Worm (Caenorhabditis elegans) whole organism, L3 larva: ENCODE results near the gene irld-51.

Experiments used
- R02D3.7 ChIP-seq: fragments of 150-350 bp; optimal IDR thresholded peaks from 2 replicates; lab custom pipeline; 2014; ENCODE audit warnings: missing biosample characterization, missing genetic modification characterization
- ZK546.5 ChIP-seq: sonication (generic microtip); optimal IDR thresholded peaks from 2 replicates; lab custom pipeline; 2017; ENCODE audit warnings: missing biosample characterization, missing genetic modification characterization
- aly-2 ChIP-seq: fragments of 150-350 bp; optimal IDR thresholded peaks from 2 replicates; lab custom pipeline; 2014; ENCODE audit warnings: missing biosample characterization, missing genetic modification characterization
- ama-1 ChIP-seq: fragments of 150-350 bp; optimal IDR thresholded peaks from 2 replicates; lab custom pipeline; 2018
- ceh-16 ChIP-seq: sonication (generic microtip); optimal IDR thresholded peaks from 2 replicates; lab custom pipeline; 2017; ENCODE audit warnings: missing biosample characterization, missing genetic modification characterization
- ceh-28 ChIP-seq: fragments of 150-350 bp; optimal IDR thresholded peaks from 2 replicates; lab custom pipeline; 2014; ENCODE audit warnings: missing biosample characterization, missing genetic modification reagents, missing genetic modification characterization
- ceh-82 ChIP-seq: fragments of 150-350 bp; optimal IDR thresholded peaks from 2 replicates; lab custom pipeline; 2014; ENCODE audit warnings: missing biosample characterization, missing genetic modification characterization
- ceh-9 ChIP-seq: sonication (generic microtip); optimal IDR thresholded peaks from 2 replicates; lab custom pipeline; 2018; ENCODE audit warnings: missing biosample characterization, missing genetic modification characterization
- daf-12 ChIP-seq: fragments of 150-350 bp; optimal IDR thresholded peaks from 2 replicates; lab custom pipeline; 2014; ENCODE audit warnings: missing biosample characterization, missing genetic modification reagents, missing genetic modification characterization
- elt-2 ChIP-seq: sonication (generic microtip); optimal IDR thresholded peaks from 2 replicates; lab custom pipeline; 2016; ENCODE audit warnings: missing genetic modification reagents, mild to moderate bottlenecking, missing genetic modification characterization, missing compliant biosample characterization
- elt-3 ChIP-seq, 3 experiments: fragments of 150-350 bp in 1 of 3; sonication (generic microtip) in 2 of 3; optimal IDR thresholded peaks; 2 replicates in 2 of 3; 4 replicates in 1 of 3; lab custom pipeline; 2014 to 2017; ENCODE audit warnings: missing biosample characterization in 3 of 3, missing genetic modification characterization in 3 of 3
- eor-1 ChIP-seq, 2 experiments: fragments of 150-350 bp; optimal IDR thresholded peaks; 2 replicates each; lab custom pipeline; 2014 to 2018; ENCODE audit warnings: missing biosample characterization in 2 of 2, missing genetic modification characterization in 2 of 2
- fkh-2 ChIP-seq: fragments of 150-350 bp; optimal IDR thresholded peaks from 2 replicates; lab custom pipeline; 2014; ENCODE audit warnings: missing biosample characterization, missing genetic modification reagents, missing genetic modification characterization
- fos-1 ChIP-seq: fragments of 150-350 bp; optimal IDR thresholded peaks from 2 replicates; lab custom pipeline; 2014; ENCODE audit warnings: missing biosample characterization, missing genetic modification characterization
- hmg-11 ChIP-seq: sonication (generic microtip); optimal IDR thresholded peaks from 2 replicates; lab custom pipeline; 2016; ENCODE audit warnings: missing genetic modification characterization, missing compliant biosample characterization
- jun-1 ChIP-seq: fragments of 150-350 bp; optimal IDR thresholded peaks from 2 replicates; lab custom pipeline; 2014; ENCODE audit warnings: missing biosample characterization, missing genetic modification reagents, missing genetic modification characterization
- lin-15B ChIP-seq: fragments of 150-350 bp; optimal IDR thresholded peaks from 2 replicates; lab custom pipeline; 2014; ENCODE audit warnings: missing biosample characterization, missing genetic modification characterization
- lin-39 ChIP-seq: fragments of 150-350 bp; optimal IDR thresholded peaks from 2 replicates; lab custom pipeline; 2018; ENCODE audit warnings: missing biosample characterization, missing genetic modification reagents, missing genetic modification characterization
- lsy-12 ChIP-seq: sonication (generic microtip); optimal IDR thresholded peaks from 2 replicates; lab custom pipeline; 2016; ENCODE audit warnings: mild to moderate bottlenecking, missing genetic modification characterization, missing compliant biosample characterization
- mdl-1 ChIP-seq: fragments of 150-350 bp; optimal IDR thresholded peaks from 2 replicates; lab custom pipeline; 2014; ENCODE audit warnings: missing biosample characterization, missing genetic modification characterization
- mml-1 ChIP-seq: fragments of 150-350 bp; sonication (generic microtip); optimal IDR thresholded peaks from 3 replicates; lab custom pipeline; 2014; ENCODE audit warnings: missing biosample characterization, missing genetic modification characterization
- nfya-1 ChIP-seq: sonication (generic microtip); optimal IDR thresholded peaks from 2 replicates; lab custom pipeline; 2017; ENCODE audit warnings: missing genetic modification characterization, mild to moderate bottlenecking, missing compliant biosample characterization, antibody characterized with exemption, moderate library complexity; ENCODE audit not compliant: insufficient read depth
- nhr-11 ChIP-seq: fragments of 150-350 bp; optimal IDR thresholded peaks from 2 replicates; lab custom pipeline; 2014; ENCODE audit warnings: missing biosample characterization, missing genetic modification characterization
- nhr-12 ChIP-seq: fragments of 150-350 bp; optimal IDR thresholded peaks from 2 replicates; lab custom pipeline; 2014; ENCODE audit warnings: missing biosample characterization, missing genetic modification characterization
- nhr-25 ChIP-seq: sonication (generic microtip); optimal IDR thresholded peaks from 2 replicates; lab custom pipeline; 2017; ENCODE audit warnings: missing biosample characterization, missing genetic modification characterization
- nhr-28 ChIP-seq: fragments of 150-350 bp; optimal IDR thresholded peaks from 2 replicates; lab custom pipeline; 2014; ENCODE audit warnings: missing biosample characterization, missing genetic modification characterization
- nhr-67 ChIP-seq: fragments of 150-350 bp; optimal IDR thresholded peaks from 2 replicates; lab custom pipeline; 2014; ENCODE audit warnings: missing biosample characterization, missing genetic modification characterization
- nhr-77 ChIP-seq: fragments of 150-350 bp; optimal IDR thresholded peaks from 2 replicates; lab custom pipeline; 2014; ENCODE audit warnings: missing biosample characterization, missing genetic modification characterization
- pha-4 ChIP-seq: fragments of 150-350 bp; optimal IDR thresholded peaks from 2 replicates; lab custom pipeline; 2014; ENCODE audit warnings: missing biosample characterization, missing genetic modification reagents, missing genetic modification characterization
- sea-2 ChIP-seq: fragments of 150-350 bp; sonication (generic microtip); optimal IDR thresholded peaks from 4 replicates; lab custom pipeline; 2014; ENCODE audit warnings: missing biosample characterization, missing genetic modification reagents, missing genetic modification characterization
- skn-1 ChIP-seq: fragments of 150-350 bp; optimal IDR thresholded peaks from 2 replicates; lab custom pipeline; 2014; ENCODE audit warnings: missing biosample characterization, missing genetic modification characterization
- tbx-2 ChIP-seq: sonication (generic microtip); optimal IDR thresholded peaks from 2 replicates; lab custom pipeline; 2016; ENCODE audit warnings: mild to moderate bottlenecking, missing genetic modification characterization, missing compliant biosample characterization
- unc-39 ChIP-seq: sonication (generic microtip); optimal IDR thresholded peaks from 4 replicates; lab custom pipeline; 2017; ENCODE audit warnings: missing biosample characterization, missing genetic modification characterization
- unc-62 ChIP-seq: fragments of 150-350 bp; sonication (generic microtip); optimal IDR thresholded peaks from 4 replicates; lab custom pipeline; 2014; ENCODE audit warnings: missing biosample characterization, missing genetic modification reagents, missing genetic modification characterization
- ztf-11 ChIP-seq: fragments of 150-350 bp; optimal IDR thresholded peaks from 2 replicates; lab custom pipeline; 2014; ENCODE audit warnings: missing biosample characterization, missing genetic modification characterization

The irld-51 gene

DNA sequence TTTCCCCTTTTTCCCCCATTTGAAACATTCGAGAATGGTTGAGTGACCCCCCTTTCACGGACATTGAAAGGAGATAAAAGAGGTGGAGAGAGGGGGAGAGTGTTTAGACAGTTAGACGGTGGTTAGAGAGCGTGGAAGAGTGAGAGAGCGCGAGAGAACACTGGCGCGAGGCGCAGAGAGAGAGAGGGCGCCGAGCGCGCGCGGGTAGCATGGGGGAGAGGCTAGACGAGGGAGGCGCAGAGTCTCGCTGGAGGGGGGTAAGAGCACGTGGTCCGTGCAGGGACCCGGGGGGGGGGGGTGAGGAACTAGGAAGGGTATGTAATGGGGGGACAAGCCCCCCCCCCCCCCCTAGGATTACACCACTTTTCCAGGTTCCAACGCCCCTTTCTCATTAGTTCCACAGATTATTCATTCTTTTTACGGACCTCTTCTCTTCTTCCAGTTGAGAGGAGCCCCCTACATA, 21.4 kb upstream of the irld-51 start (continued):
- TF ChIP-seq unc-39 (no peak), ceh-28 (tag; lab: Kevin White, UChicago) (peak; percentile 90), sea-2 (GFP tag; lab: Kevin White, UChicago) (peak; percentile 7), ceh-16 (tag; lab: Kevin White, UChicago) (no peak), ztf-11 (no peak), eor-1 (tag; optimal IDR thresholded peaks at IDR 0.05; lab: Kevin White, UChicago) (peak in 1 of 2 experiments; percentile 83), nhr-25 (tag; lab: Kevin White, UChicago) (peak; percentile 97), elt-2 (tag; lab: Kevin White, UChicago) (peak; percentile 87), tbx-2 (tag; lab: Kevin White, UChicago) (peak; percentile 82), nhr-77 (tag; lab: Kevin White, UChicago) (no peak), ama-1 (lab: Kevin White, UChicago) (peak; percentile 82), aly-2 (tag; lab: Kevin White, UChicago) (no peak), ceh-82 (tag; lab: Kevin White, UChicago) (peak; percentile 87), ZK546.5 (tag; lab: Kevin White, UChicago) (no peak), nhr-11 (tag; lab: Kevin White, UChicago) (peak; percentile 81), mdl-1 (tag; lab: Kevin White, UChicago) (peak; percentile 98)
- TF ChIP-seq, all 47 proteins: peak for 32

- TF ChIP-seq pha-4 (tag; lab: Kevin White, UChicago) (peak; percentile 95), nhr-28 (tag; lab: Kevin White, UChicago) (no peak), lsy-12 (tag; lab: Kevin White, UChicago) (no peak), nfya-1 (tag; lab: Kevin White, UChicago) (peak; percentile 10), lin-15B (tag; lab: Kevin White, UChicago) (no peak), ZK546.5 (tag; lab: Kevin White, UChicago) (no peak)
- TF ChIP-seq, all 47 proteins: peak for 2
Observed at ce11 chrII:2967064-2967463, 14.5 kb upstream of the irld-51 start.

ce11 chrII:2966350-2966749, 13.8 kb upstream of the irld-51 start:
- TF ChIP-seq hmg-11 (tag; lab: Kevin White, UChicago) (no peak), nhr-11 (tag; lab: Kevin White, UChicago) (no peak), jun-1 (tag; lab: Kevin White, UChicago) (no peak), fos-1 (no peak), nfya-1 (tag; lab: Kevin White, UChicago) (no peak), nhr-12 (tag; lab: Kevin White, UChicago) (no peak), R02D3.7 (tag; lab: Kevin White, UChicago) (no peak), skn-1 (tag; lab: Kevin White, UChicago) (no peak), ceh-9 (tag; lab: Kevin White, UChicago) (no peak), fkh-2 (no peak), lin-39 (tag; lab: Kevin White, UChicago) (no peak)

ce11 chrII:2965215-2965998, 12.9 kb upstream of the irld-51 start:
- no peak for TF ChIP-seq nhr-67 (tag; lab: Kevin White, UChicago)
- no peak for TF ChIP-seq tbx-2 (tag; lab: Kevin White, UChicago)
- no peak for TF ChIP-seq lin-15B (tag; lab: Kevin White, UChicago)
- no peak for TF ChIP-seq unc-62 (GFP tag; lab: Kevin White, UChicago)
- no peak for TF ChIP-seq ama-1 (lab: Kevin White, UChicago)
- TF ChIP-seq eor-1 (tag; optimal IDR thresholded peaks at IDR 0.05; lab: Kevin White, UChicago): no peak
- no peak for TF ChIP-seq mdl-1 (tag; lab: Kevin White, UChicago)
- TF ChIP-seq mml-1 (tag; lab: Kevin White, UChicago): no peak
- TF ChIP-seq lin-39 (tag; lab: Kevin White, UChicago): no peak
- TF ChIP-seq, all 47 proteins: peak for 0

DNA sequence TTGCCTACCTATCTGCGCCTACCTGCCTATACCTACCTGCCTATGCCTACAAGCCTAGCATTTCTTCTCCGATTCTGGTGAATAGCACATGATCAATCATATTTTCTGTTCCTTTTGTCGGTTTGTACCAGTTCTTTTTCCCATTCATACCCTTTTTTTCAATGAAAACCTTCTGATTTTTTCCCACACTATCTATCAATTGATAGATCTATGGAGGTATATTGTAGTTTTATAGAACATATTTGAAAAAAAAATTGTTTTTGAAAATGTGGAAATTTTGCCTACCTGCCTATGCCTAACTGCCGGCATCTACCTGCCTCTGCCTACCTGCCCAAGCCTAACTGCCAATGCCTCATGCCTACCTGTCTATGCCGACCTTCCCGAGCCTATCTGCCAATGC, 11.1 kb upstream of the irld-51 start:
- TF ChIP-seq tbx-2 (tag; lab: Kevin White, UChicago) (no peak), nhr-11 (tag; lab: Kevin White, UChicago) (no peak), R02D3.7 (tag; lab: Kevin White, UChicago) (no peak), ztf-11 (no peak), daf-12 (tag; lab: Kevin White, UChicago) (no peak), nhr-12 (tag; lab: Kevin White, UChicago) (no peak), pha-4 (tag; lab: Kevin White, UChicago) (no peak), elt-3 (tag; optimal IDR thresholded peaks at IDR 0.05; lab: Kevin White, UChicago) (no peak), elt-2 (tag; lab: Kevin White, UChicago) (no peak), jun-1 (tag; lab: Kevin White, UChicago) (no peak)
